Fruit fly (Drosophila melanogaster) whole organism, adult: ENCODE data around the gene Ilp8.

Experiments used
- CG11617 ChIP-seq: fragments of 200-800 bp; sonication (Bioruptor generic); optimal IDR thresholded peaks from 2 replicates; lab custom pipeline; 2017; ENCODE audit warnings: mild to moderate bottlenecking, missing biosample characterization, missing genetic modification reagents, missing genetic modification characterization
- CG12768 ChIP-seq: fragments of 200-800 bp; sonication (Bioruptor generic); optimal IDR thresholded peaks from 2 replicates; lab custom pipeline; 2017; ENCODE audit warnings: missing biosample characterization, missing genetic modification characterization, mild to moderate bottlenecking, moderate library complexity, missing genetic modification reagents
- CG1620 ChIP-seq: fragments of 200-800 bp; sonication (Bioruptor generic); optimal IDR thresholded peaks from 2 replicates; lab custom pipeline; 2016; ENCODE audit warnings: missing biosample characterization, missing genetic modification characterization
- CG33017 ChIP-seq: fragments of 200-800 bp; sonication (Bioruptor generic); optimal IDR thresholded peaks from 2 replicates; lab custom pipeline; 2018; ENCODE audit warnings: missing biosample characterization, mild to moderate bottlenecking, missing genetic modification characterization, moderate library complexity
- Clk ChIP-seq: fragments of 200-800 bp; sonication (Bioruptor generic); optimal IDR thresholded peaks from 2 replicates; lab custom pipeline; 2017; ENCODE audit warnings: missing biosample characterization, missing genetic modification characterization
- Crg-1 ChIP-seq: fragments of 200-800 bp; sonication (Bioruptor generic); optimal IDR thresholded peaks from 2 replicates; lab custom pipeline; 2016; ENCODE audit warnings: missing biosample characterization, missing genetic modification characterization
- Mnt ChIP-seq: fragments of 200-800 bp; sonication (Bioruptor generic); optimal IDR thresholded peaks from 2 replicates; lab custom pipeline; 2016; ENCODE audit warnings: missing biosample characterization, mild to moderate bottlenecking, missing genetic modification characterization
- bab1 ChIP-seq: fragments of 200-800 bp; sonication (Bioruptor generic); optimal IDR thresholded peaks from 3 replicates; lab custom pipeline; 2019; ENCODE audit warnings: missing biosample characterization, mild to moderate bottlenecking, missing genetic modification characterization, moderate library complexity
- kay ChIP-seq: fragments of 200-800 bp; sonication (Bioruptor generic); peaks from one replicate; lab custom pipeline; 2016; ENCODE audit warnings: missing biosample characterization, missing genetic modification characterization, borderline replicate concordance
- ovo ChIP-seq: fragments of 200-800 bp; sonication (Bioruptor generic); optimal IDR thresholded peaks from 2 replicates; lab custom pipeline; 2016; ENCODE audit warnings: missing biosample characterization, missing genetic modification characterization
- pad ChIP-seq: fragments of 200-800 bp; sonication (Bioruptor generic); optimal IDR thresholded peaks from 3 replicates; lab custom pipeline; 2017; ENCODE audit warnings: missing biosample characterization, missing genetic modification characterization, mild to moderate bottlenecking, moderate library complexity, missing genetic modification reagents
- tj ChIP-seq: fragments of 200-800 bp; sonication (Bioruptor generic); optimal IDR thresholded peaks from 3 replicates; lab custom pipeline; 2017; ENCODE audit warnings: missing biosample characterization, mild to moderate bottlenecking, missing genetic modification characterization, moderate library complexity
- toe ChIP-seq: fragments of 200-800 bp; sonication (Bioruptor generic); optimal IDR thresholded peaks from 2 replicates; lab custom pipeline; 2016; ENCODE audit warnings: missing biosample characterization, missing genetic modification characterization

- no peak for TF ChIP-seq pad
- TF ChIP-seq Mnt (GFP tag; lab: Kevin White, UChicago) = peak; percentile 24
- TF ChIP-seq toe (GFP tag; lab: Kevin White, UChicago) = peak; percentile 39
- TF ChIP-seq kay (GFP tag; lab: Kevin White, UChicago) = no peak
- peak; percentile 29 for TF ChIP-seq Clk (GFP tag; lab: Kevin White, UChicago)
- no peak for TF ChIP-seq CG11617
- TF ChIP-seq CG33017 (tag; lab: Kevin White, UChicago) = no peak
- peak; percentile 37 for TF ChIP-seq CG1620 (GFP tag; lab: Kevin White, UChicago)
- no peak for TF ChIP-seq bab1
- TF ChIP-seq tj (GFP tag; lab: Kevin White, UChicago) = no peak
- TF ChIP-seq CG12768 = peak; percentile 47
- peak; percentile 15 for TF ChIP-seq ovo
- no peak for TF ChIP-seq Crg-1
Observed at dm6 chr3L:17006250-17006693, 25.6 kb downstream of the Ilp8 start.
